Fruit fly (Drosophila melanogaster) whole organism, embryonic: Measurements from ENCODE around the gene CG17839.

Experiments
- Atf3 ChIP-seq: fragments of 200-800 bp; sonication (Bioruptor generic); optimal IDR thresholded peaks from 3 replicates; lab custom pipeline; 2016; ENCODE audit warnings: missing biosample characterization, missing genetic modification characterization
- BEAF-32 ChIP-seq: fragments of 200-800 bp; sonication (Bioruptor generic); optimal IDR thresholded peaks from 3 replicates; lab custom pipeline; 2017; ENCODE audit warnings: missing biosample characterization, missing genetic modification characterization, mild to moderate bottlenecking, moderate library complexity, missing genetic modification reagents
- CG10267 ChIP-seq: fragments of 200-800 bp; sonication (Bioruptor generic); optimal IDR thresholded peaks from 2 replicates; lab custom pipeline; 2018; ENCODE audit warnings: missing biosample characterization, mild to moderate bottlenecking, missing genetic modification characterization, moderate library complexity
- CG10543 ChIP-seq: fragments of 200-800 bp; sonication (Bioruptor generic); optimal IDR thresholded peaks from 3 replicates; lab custom pipeline; 2017; ENCODE audit warnings: missing biosample characterization, mild to moderate bottlenecking, missing genetic modification characterization, moderate library complexity
- CG10654 ChIP-seq: fragments of 200-800 bp; sonication (Bioruptor generic); optimal IDR thresholded peaks from 2 replicates; lab custom pipeline; 2016; ENCODE audit warnings: missing biosample characterization, missing genetic modification characterization
- CG12299 ChIP-seq: fragments of 200-800 bp; sonication (Bioruptor generic); optimal IDR thresholded peaks from 2 replicates; lab custom pipeline; 2018; ENCODE audit warnings: missing biosample characterization, mild to moderate bottlenecking, missing genetic modification characterization
- CG1233 ChIP-seq: fragments of 200-800 bp; sonication (Bioruptor generic); optimal IDR thresholded peaks from 4 replicates; lab custom pipeline; 2018; ENCODE audit warnings: missing biosample characterization, mild to moderate bottlenecking, missing genetic modification characterization
- CG12659 ChIP-seq: fragments of 200-800 bp; sonication (Bioruptor generic); optimal IDR thresholded peaks from 3 replicates; lab custom pipeline; 2017; ENCODE audit warnings: mild to moderate bottlenecking, missing biosample characterization, missing genetic modification reagents, missing genetic modification characterization
- CG13287 ChIP-seq: fragments of 200-800 bp; sonication (Bioruptor generic); IDR thresholded peaks from 2 replicates; pipeline ENCODE4 v1.3.6; 2022; ENCODE audit warnings: missing biosample characterization, missing genetic modification characterization; ENCODE audit not compliant: partially characterized antibody
- CG13296 ChIP-seq: fragments of 200-800 bp; sonication (Bioruptor generic); optimal IDR thresholded peaks from 3 replicates; lab custom pipeline; 2018; ENCODE audit warnings: missing biosample characterization, mild to moderate bottlenecking, missing genetic modification characterization
- CG14710 ChIP-seq: fragments of 200-800 bp; sonication (Bioruptor generic); optimal IDR thresholded peaks from 3 replicates; lab custom pipeline; 2019; ENCODE audit warnings: missing biosample characterization, mild to moderate bottlenecking, missing genetic modification characterization, moderate library complexity
- CG14965 ChIP-seq: fragments of 200-800 bp; sonication (Bioruptor generic); optimal IDR thresholded peaks from 2 replicates; lab custom pipeline; 2016; ENCODE audit warnings: missing biosample characterization, missing genetic modification characterization, borderline replicate concordance
- CG1603 ChIP-seq: fragments of 200-800 bp; sonication (Bioruptor generic); optimal IDR thresholded peaks from 2 replicates; lab custom pipeline; 2019; ENCODE audit warnings: missing biosample characterization, mild to moderate bottlenecking, missing genetic modification characterization, moderate library complexity
- CG17328 ChIP-seq: fragments of 200-800 bp; sonication (Bioruptor generic); IDR thresholded peaks from 2 replicates; pipeline ENCODE4 v1.3.6; 2022; ENCODE audit warnings: missing biosample characterization, missing genetic modification characterization
- CG17912 ChIP-seq: fragments of 200-800 bp; sonication (Bioruptor generic); optimal IDR thresholded peaks from 2 replicates; lab custom pipeline; 2018; ENCODE audit warnings: missing biosample characterization, mild to moderate bottlenecking, missing genetic modification characterization
- CG3065 ChIP-seq: fragments of 200-800 bp; sonication (Bioruptor generic); optimal IDR thresholded peaks from 2 replicates; lab custom pipeline; 2016; ENCODE audit warnings: missing biosample characterization, missing genetic modification characterization
- CG34224 ChIP-seq: fragments of 200-800 bp; sonication (Bioruptor generic); IDR thresholded peaks from 3 replicates; pipeline ENCODE4 v1.3.6; 2022; ENCODE audit warnings: missing biosample characterization, missing genetic modification characterization; ENCODE audit not compliant: partially characterized antibody
- CG3995 ChIP-seq: fragments of 200-800 bp; sonication (Bioruptor generic); optimal IDR thresholded peaks from 3 replicates; lab custom pipeline; 2016; ENCODE audit warnings: missing biosample characterization, missing genetic modification characterization
- CG6254 ChIP-seq: fragments of 200-800 bp; sonication (Bioruptor generic); optimal IDR thresholded peaks from 3 replicates; lab custom pipeline; 2017; ENCODE audit warnings: mild to moderate bottlenecking, missing biosample characterization, missing genetic modification reagents, missing genetic modification characterization
- CG6683 ChIP-seq: fragments of 200-800 bp; sonication (Bioruptor generic); optimal IDR thresholded peaks from 2 replicates; lab custom pipeline; 2017; ENCODE audit warnings: missing biosample characterization, mild to moderate bottlenecking, missing genetic modification characterization, missing genetic modification reagents
- CG7963 ChIP-seq: fragments of 200-800 bp; sonication (Bioruptor generic); IDR thresholded peaks from 3 replicates; pipeline ENCODE4 v1.3.6; 2022; ENCODE audit warnings: missing biosample characterization, missing genetic modification characterization; ENCODE audit not compliant: partially characterized antibody
- CG8944 ChIP-seq: fragments of 200-800 bp; sonication (Bioruptor generic); optimal IDR thresholded peaks from 3 replicates; lab custom pipeline; 2016; ENCODE audit warnings: missing biosample characterization, missing genetic modification characterization
- CrebB ChIP-seq: fragments of 200-800 bp; sonication (Bioruptor generic); optimal IDR thresholded peaks from 3 replicates; lab custom pipeline; 2018; ENCODE audit warnings: missing biosample characterization, mild to moderate bottlenecking, missing genetic modification characterization
- Fer3 ChIP-seq: fragments of 200-800 bp; sonication (Bioruptor generic); optimal IDR thresholded peaks from 2 replicates; lab custom pipeline; 2018; ENCODE audit warnings: missing biosample characterization, mild to moderate bottlenecking, missing genetic modification characterization, moderate library complexity
- GATAe ChIP-seq: fragments of 200-800 bp; sonication (Bioruptor generic); conservative IDR thresholded peaks from 2 replicates; pipeline ENCODE4 v1.3.6; 2022; ENCODE audit warnings: missing biosample characterization, missing genetic modification characterization
- HLHmδ ChIP-seq: fragments of 200-800 bp; sonication (Bioruptor generic); optimal IDR thresholded peaks from 2 replicates; lab custom pipeline; 2018; ENCODE audit warnings: missing biosample characterization, mild to moderate bottlenecking, missing genetic modification characterization, moderate library complexity
- Hey ChIP-seq: fragments of 200-800 bp; sonication (Bioruptor generic); optimal IDR thresholded peaks from 3 replicates; lab custom pipeline; 2018; ENCODE audit warnings: missing biosample characterization, mild to moderate bottlenecking, missing genetic modification characterization
- Hsf ChIP-seq: fragments of 200-800 bp; sonication (Bioruptor generic); optimal IDR thresholded peaks from 3 replicates; lab custom pipeline; 2016; ENCODE audit warnings: missing biosample characterization, missing genetic modification characterization
- MESR4 ChIP-seq: fragments of 200-800 bp; sonication (Bioruptor generic); optimal IDR thresholded peaks from 2 replicates; lab custom pipeline; 2018; ENCODE audit warnings: missing biosample characterization, mild to moderate bottlenecking, missing genetic modification characterization, moderate library complexity
- Mad ChIP-seq: fragments of 200-800 bp; sonication (Bioruptor generic); optimal IDR thresholded peaks from 2 replicates; lab custom pipeline; 2016; ENCODE audit warnings: missing biosample characterization, missing genetic modification characterization
- Nf-YB ChIP-seq: fragments of 200-800 bp; sonication (Bioruptor generic); optimal IDR thresholded peaks from 3 replicates; lab custom pipeline; 2019; ENCODE audit warnings: missing biosample characterization, mild to moderate bottlenecking, missing genetic modification characterization, moderate library complexity
- Poxn ChIP-seq: fragments of 200-800 bp; sonication (Bioruptor generic); IDR thresholded peaks from 2 replicates; pipeline ENCODE4 v1.3.6; 2022; ENCODE audit warnings: missing biosample characterization, missing genetic modification characterization
- Sry-β ChIP-seq: fragments of 200-800 bp; sonication (Bioruptor generic); optimal IDR thresholded peaks from 2 replicates; lab custom pipeline; 2018; ENCODE audit warnings: missing biosample characterization, mild to moderate bottlenecking, missing genetic modification characterization, moderate library complexity
- abd-A ChIP-seq: fragments of 200-800 bp; sonication (Bioruptor generic); optimal IDR thresholded peaks from 3 replicates; lab custom pipeline; 2019; ENCODE audit warnings: missing biosample characterization, mild to moderate bottlenecking, missing genetic modification characterization, moderate library complexity
- al ChIP-seq: fragments of 200-800 bp; sonication (Bioruptor generic); IDR thresholded peaks from 2 replicates; pipeline ENCODE4 v1.3.6; 2022; ENCODE audit warnings: missing biosample characterization, missing genetic modification characterization
- ara ChIP-seq: fragments of 200-800 bp; sonication (Bioruptor generic); IDR thresholded peaks from 2 replicates; pipeline ENCODE4 v1.3.6; 2022; ENCODE audit warnings: missing biosample characterization, missing genetic modification characterization
- cad ChIP-seq: fragments of >200 bp; optimal IDR thresholded peaks from 2 replicates; lab custom pipeline; 2017; ENCODE audit warnings: missing biosample characterization, missing genetic modification characterization
- caup ChIP-seq: fragments of 200-800 bp; sonication (Bioruptor generic); optimal IDR thresholded peaks from 3 replicates; lab custom pipeline; 2017; ENCODE audit warnings: missing biosample characterization, mild to moderate bottlenecking, missing genetic modification characterization, moderate library complexity; ENCODE audit not compliant: severe bottlenecking
- dmrt99B ChIP-seq: fragments of 200-800 bp; sonication (Bioruptor generic); optimal IDR thresholded peaks from 2 replicates; lab custom pipeline; 2018; ENCODE audit warnings: missing biosample characterization, mild to moderate bottlenecking, missing genetic modification characterization, moderate library complexity
- inv ChIP-seq: fragments of 200-800 bp; sonication (Bioruptor generic); IDR thresholded peaks from 2 replicates; pipeline ENCODE4 v1.3.6; 2022; ENCODE audit warnings: missing biosample characterization, missing genetic modification characterization; ENCODE audit not compliant: partially characterized antibody
- lola ChIP-seq, 3 experiments: fragments of >200 bp in 2 of 3; fragments of 200-800 bp in 1 of 3; sonication (Bioruptor generic) in 1 of 3; optimal IDR thresholded peaks; 2 replicates each; lab custom pipeline; 2017 to 2019; ENCODE audit warnings: missing biosample characterization in 3 of 3, missing genetic modification characterization in 3 of 3, mild to moderate bottlenecking in 1 of 3, moderate library complexity in 1 of 3
- rib ChIP-seq: fragments of 200-800 bp; sonication (Bioruptor generic); IDR thresholded peaks from 2 replicates; pipeline ENCODE4 v1.3.6; 2022; ENCODE audit warnings: missing biosample characterization, missing genetic modification characterization
- row ChIP-seq: fragments of 200-800 bp; sonication (Bioruptor generic); IDR thresholded peaks from 3 replicates; pipeline ENCODE4 v1.3.6; 2022; ENCODE audit warnings: missing biosample characterization, missing genetic modification characterization
- sc ChIP-seq, 3 experiments: fragments of >200 bp in 2 of 3; fragments of 200-800 bp in 1 of 3; sonication (Bioruptor generic) in 1 of 3; optimal IDR thresholded peaks; 2 replicates in 2 of 3; 3 replicates in 1 of 3; lab custom pipeline; 2017; ENCODE audit warnings: mild to moderate bottlenecking in 1 of 3, missing biosample characterization in 1 of 3, missing genetic modification characterization in 1 of 3, missing genetic modification reagents in 1 of 3
- slp2 ChIP-seq: fragments of 200-800 bp; sonication (Bioruptor generic); optimal IDR thresholded peaks from 2 replicates; lab custom pipeline; 2016; ENCODE audit warnings: missing biosample characterization, missing genetic modification characterization
- toy ChIP-seq: fragments of 200-800 bp; sonication (Bioruptor generic); IDR thresholded peaks from 2 replicates; pipeline ENCODE4 v1.3.6; 2022; ENCODE audit warnings: missing biosample characterization, missing genetic modification characterization

Gene CG17839

dm6 chr3L:14801854-14802616 is 2.9 kb upstream of the CG17839 start, which contains the start of gene NHP2:
Gene NHP2, minus strand, starts transcription at chr3L:14802168.
- peak; percentile 54; the same call in 1 of the 2 replicates for TF ChIP-seq toy (GFP tag; lab: Robert Waterston, UW)
- peak; percentile 56 for TF ChIP-seq Mad (GFP tag; lab: Kevin White, UChicago)
- TF ChIP-seq CG13296: no peak
- TF ChIP-seq CrebB (tag; lab: Kevin White, UChicago): peak; percentile 74
- TF ChIP-seq CG14965 (GFP tag; lab: Kevin White, UChicago): no peak
- peak; percentile 78 for TF ChIP-seq row
- peak; percentile 85 for TF ChIP-seq Fer3 (tag; lab: Kevin White, UChicago)
- 0 out of 3 replicates have a peak, but pooled peaks have one; percentile 24 for TF ChIP-seq CG34224 (GFP tag; lab: Robert Waterston, UW)
- peak; percentile 65 for TF ChIP-seq Nf-YB (GFP tag; lab: Kevin White, UChicago)
- no peak for TF ChIP-seq HLHmδ (GFP tag; lab: Kevin White, UChicago)
- TF ChIP-seq CG1603 (tag; lab: Kevin White, UChicago): no peak
- TF ChIP-seq BEAF-32 (GFP tag; lab: Kevin White, UChicago): peak; percentile 47
- peak; percentile 55 for TF ChIP-seq Poxn (GFP tag; lab: Robert Waterston, UW)
- TF ChIP-seq Atf3 (GFP tag; lab: Kevin White, UChicago): peak; percentile 47
- TF ChIP-seq CG10543 (GFP tag; lab: Kevin White, UChicago): no peak
- TF ChIP-seq CG14710 (tag; lab: Kevin White, UChicago): peak; percentile 83
- peak; percentile 83 for TF ChIP-seq CG10267
- no peak for TF ChIP-seq abd-A (tag; lab: Kevin White, UChicago)
- TF ChIP-seq CG3995 (GFP tag; lab: Kevin White, UChicago): peak; percentile 39
- no peak for TF ChIP-seq cad
- peak; percentile 75 for TF ChIP-seq CG12299 (tag; lab: Kevin White, UChicago)
- peak; percentile 87 for TF ChIP-seq caup (GFP tag; lab: Kevin White, UChicago)
- peak; percentile 63 for TF ChIP-seq al (GFP tag; lab: Robert Waterston, UW)
- peak; percentile 77 for TF ChIP-seq CG10654 (GFP tag; lab: Kevin White, UChicago)
- no peak for TF ChIP-seq CG7963
- TF ChIP-seq GATAe (GFP tag; lab: Robert Waterston, UW): no peak
- TF ChIP-seq CG3065 (GFP tag; lab: Kevin White, UChicago): peak; percentile 19
- TF ChIP-seq CG6254 (GFP tag; lab: Kevin White, UChicago): no peak
- peak; percentile 50 for TF ChIP-seq CG6683 (GFP tag; lab: Kevin White, UChicago)
- peak; percentile 89 for TF ChIP-seq CG12659
- no peak for TF ChIP-seq Hey (tag; lab: Kevin White, UChicago)
- peak; percentile 60; the same call in 1 of the 2 replicates for TF ChIP-seq rib (GFP tag; lab: Robert Waterston, UW)
- TF ChIP-seq slp2 (GFP tag; lab: Kevin White, UChicago): peak; percentile 39
- TF ChIP-seq Hsf: peak; percentile 81
- TF ChIP-seq inv (GFP tag; lab: Robert Waterston, UW): no peak
- TF ChIP-seq CG1233: peak; percentile 81
- peak; percentile 84 for TF ChIP-seq CG17328
- TF ChIP-seq MESR4 (GFP tag; lab: Kevin White, UChicago): peak; percentile 89
- TF ChIP-seq Sry-β (GFP tag; lab: Kevin White, UChicago): peak; percentile 21
- TF ChIP-seq dmrt99B: no peak
- TF ChIP-seq ara: peak; percentile 72; the same call in 1 of the 2 replicates
- TF ChIP-seq CG17912 (GFP tag; lab: Kevin White, UChicago): peak; percentile 73
- TF ChIP-seq CG13287 (GFP tag; lab: Robert Waterston, UW): peak; percentile 49; the same call in 1 of the 2 replicates
- TF ChIP-seq CG8944 (GFP tag; lab: Kevin White, UChicago): no peak
- TF ChIP-seq lola (GFP tag; optimal IDR thresholded peaks at IDR 0.05; lab: Kevin White, UChicago): peak in 1 of 3 experiments; percentile 66
- TF ChIP-seq sc (optimal IDR thresholded peaks at IDR 0.05; lab: Kevin White, UChicago): no peak
- no peak for TF ChIP-seq sc (GFP tag; optimal IDR thresholded peaks at IDR 0.05; lab: Kevin White, UChicago)
